Fruit fly (Drosophila melanogaster): Measurements from ENCODE around the gene CG13058.

CG13058 gene

dm6 chr3L:16285346-16285911 lies 43.2 kb upstream of the CG13058 start, which contains the start of gene CG13047 (continued):
- no peak for TF ChIP-seq CG9817 (tag; optimal IDR thresholded peaks at IDR 0.05)
- no peak for TF ChIP-seq tna (GFP tag; IDR thresholded peaks at IDR 0.05; ENCODE audit: partially characterized antibody)
- peak; percentile 7 for TF ChIP-seq Blimp-1 (GFP tag; optimal IDR thresholded peaks at IDR 0.05)
- TF ChIP-seq CG10959 (GFP tag; IDR thresholded peaks at IDR 0.05) = no peak
- peak; percentile 2 for TF ChIP-seq unpg (GFP tag; optimal IDR thresholded peaks at IDR 0.05)
- TF ChIP-seq CG7556 (GFP tag; optimal IDR thresholded peaks at IDR 0.05) = no peak
- no peak for TF ChIP-seq aop (GFP tag; IDR thresholded peaks at IDR 0.05)
- peak; percentile 36 for TF ChIP-seq Sox102F (GFP tag; optimal IDR thresholded peaks at IDR 0.05)

dm6 chr3L:16286258-16286657 lies 42.4 kb upstream of the CG13058 start:
- TF ChIP-seq CG31388 (GFP tag; optimal IDR thresholded peaks at IDR 0.05) (no peak), gem (tag; optimal IDR thresholded peaks at IDR 0.05) (peak; percentile 56), dimm (GFP tag; IDR thresholded peaks at IDR 0.05) (no peak), onecut (GFP tag; IDR thresholded peaks at IDR 0.05) (no peak), Hr39 (optimal IDR thresholded peaks at IDR 0.05) (no peak), gcm (GFP tag; optimal IDR thresholded peaks at IDR 0.05) (peak; percentile 9), TFAM (GFP tag; optimal IDR thresholded peaks at IDR 0.05) (no peak), grau (tag; optimal IDR thresholded peaks at IDR 0.05) (peak; percentile 35), CG6689 (GFP tag; IDR thresholded peaks at IDR 0.05) (0 out of 2 replicates have a peak, but pooled peaks have one; percentile 33), CG30020 (tag; optimal IDR thresholded peaks at IDR 0.05) (no peak), CG12299 (tag; optimal IDR thresholded peaks at IDR 0.05) (no peak), CG17385 (GFP tag; optimal IDR thresholded peaks at IDR 0.05) (peak; percentile 18), Eip74EF (GFP tag; optimal IDR thresholded peaks at IDR 0.05) (peak in 1 of 2 experiments; percentile 51), gfzf (GFP tag; optimal IDR thresholded peaks at IDR 0.05) (no peak), CG12104 (GFP tag; optimal IDR thresholded peaks at IDR 0.05) (no peak), CG17612 (GFP tag; IDR thresholded peaks at IDR 0.05) (no peak), Atf6 (GFP tag; IDR thresholded peaks at IDR 0.05) (no peak), CG8388 (GFP tag; optimal IDR thresholded peaks at IDR 0.05) (no peak), CG10462 (GFP tag; optimal IDR thresholded peaks at IDR 0.05) (no peak), gro (GFP tag; optimal IDR thresholded peaks at IDR 0.05) (no peak), cad (GFP tag; optimal IDR thresholded peaks at IDR 0.05) (no peak), CG3065 (GFP tag; optimal IDR thresholded peaks at IDR 0.05) (no peak), dan (GFP tag; IDR thresholded peaks at IDR 0.05) (no peak), D19B (GFP tag; optimal IDR thresholded peaks at IDR 0.05) (no peak), CG13123 (GFP tag; optimal IDR thresholded peaks at IDR 0.05) (no peak), bowl (GFP tag; IDR thresholded peaks at IDR 0.05) (no peak), ATbp (GFP tag; optimal IDR thresholded peaks at IDR 0.05) (no peak), CG9932 (GFP tag; IDR thresholded peaks at IDR 0.05) (no peak), lov (optimal IDR thresholded peaks at IDR 0.05) (no peak), lov (GFP tag; IDR thresholded peaks at IDR 0.05) (no peak), Tbp (GFP tag; optimal IDR thresholded peaks at IDR 0.05) (no peak), sug (tag; optimal IDR thresholded peaks at IDR 0.05) (no peak), CG7556 (GFP tag; optimal IDR thresholded peaks at IDR 0.05) (no peak), bab2 (GFP tag; optimal IDR thresholded peaks at IDR 0.05) (no peak), br (optimal IDR thresholded peaks at IDR 0.05) (no peak), CG1602 (GFP tag; optimal IDR thresholded peaks at IDR 0.05) (no peak), HmgZ (tag; optimal IDR thresholded peaks at IDR 0.05) (no peak), CG4282 (GFP tag; optimal IDR thresholded peaks at IDR 0.05) (no peak), CG12071 (GFP tag; optimal IDR thresholded peaks at IDR 0.05) (peak; percentile 31), sd (tag; optimal IDR thresholded peaks at IDR 0.05) (peak; percentile 22), emc (GFP tag; optimal IDR thresholded peaks at IDR 0.05) (no peak), Gsc (GFP tag; IDR thresholded peaks at IDR 0.05) (no peak), BEAF-32 (GFP tag; optimal IDR thresholded peaks at IDR 0.05) (no peak)

Data from whole organism, embryonic.